In genomic region chr2L:6789358-6789757, dm6 we compare ENCODE assay signal across 5 fruit fly cellular contexts.
TF ChIP-seq lines count a peak whose summit lies in the region.

No protein-coding gene starts in this region.

- TF ChIP-seq CTCF in whole organism, embryonic (GFP tag; optimal IDR thresholded peaks at IDR 0.05; lab: Kevin White, UChicago): no peak

TF ChIP-seq in whole organism, adult, 20 proteins besides CTCF, POLR2A, EP300 and RAD21:
- TF ChIP-seq CG1620 (GFP tag; optimal IDR thresholded peaks at IDR 0.05; lab: Kevin White, UChicago): no peak
- no peak for TF ChIP-seq Hr96 (GFP tag; optimal IDR thresholded peaks at IDR 0.05; lab: Kevin White, UChicago)
- peak; percentile 23 for TF ChIP-seq CG5204 (GFP tag; optimal IDR thresholded peaks at IDR 0.05; lab: Kevin White, UChicago)
- no peak for TF ChIP-seq CG11617 (GFP tag; optimal IDR thresholded peaks at IDR 0.05; lab: Kevin White, UChicago)
- TF ChIP-seq tj (GFP tag; optimal IDR thresholded peaks at IDR 0.05; lab: Kevin White, UChicago): no peak
- no peak for TF ChIP-seq toe (GFP tag; optimal IDR thresholded peaks at IDR 0.05; lab: Kevin White, UChicago)
- peak; percentile 48 for TF ChIP-seq CG12768 (GFP tag; optimal IDR thresholded peaks at IDR 0.05; lab: Kevin White, UChicago)
- peak; percentile 80 for TF ChIP-seq cic (GFP tag; optimal IDR thresholded peaks at IDR 0.05; lab: Kevin White, UChicago)
- no peak for TF ChIP-seq CG7101 (tag; optimal IDR thresholded peaks at IDR 0.05; lab: Kevin White, UChicago)
- peak; percentile 94 for TF ChIP-seq kay (GFP tag; lab: Kevin White, UChicago; ENCODE audit: borderline replicate concordance)
- peak; percentile 5 for TF ChIP-seq CG7045 (GFP tag; optimal IDR thresholded peaks at IDR 0.05; lab: Kevin White, UChicago)
- peak; percentile 31 for TF ChIP-seq CG33017 (tag; optimal IDR thresholded peaks at IDR 0.05; lab: Kevin White, UChicago)
- TF ChIP-seq Clk (GFP tag; optimal IDR thresholded peaks at IDR 0.05; lab: Kevin White, UChicago): no peak

TF ChIP-seq in whole organism, embryonic, 481 proteins besides CTCF, POLR2A, EP300 and RAD21 (continues in another document):
- no peak for TF ChIP-seq dpn (GFP tag; optimal IDR thresholded peaks at IDR 0.05; lab: Kevin White, UChicago)
- TF ChIP-seq CG17612 (GFP tag; IDR thresholded peaks at IDR 0.05; lab: Robert Waterston, UW): no peak
- TF ChIP-seq Fer1 (GFP tag; optimal IDR thresholded peaks at IDR 0.05; lab: Kevin White, UChicago): peak; percentile 28
- TF ChIP-seq wek (GFP tag; optimal IDR thresholded peaks at IDR 0.05; lab: Kevin White, UChicago): no peak
- no peak for TF ChIP-seq jing (GFP tag; optimal IDR thresholded peaks at IDR 0.05; lab: Kevin White, UChicago)
- no peak for TF ChIP-seq CG10321 (GFP tag; IDR thresholded peaks at IDR 0.05; lab: Robert Waterston, UW)
- no peak for TF ChIP-seq luna (GFP tag; optimal IDR thresholded peaks at IDR 0.05; lab: Kevin White, UChicago)
- TF ChIP-seq CG11723 (GFP tag; optimal IDR thresholded peaks at IDR 0.05; lab: Kevin White, UChicago): no peak
- no peak for TF ChIP-seq E2f2 (GFP tag; IDR thresholded peaks at IDR 0.05; lab: Robert Waterston, UW)
- peak; percentile 57; the same call in 1 of the 2 replicates for TF ChIP-seq GATAe (GFP tag; conservative IDR thresholded peaks at IDR 0.05; lab: Robert Waterston, UW)
- TF ChIP-seq repo (GFP tag; optimal IDR thresholded peaks at IDR 0.05; lab: Kevin White, UChicago): no peak
- peak; percentile 36 for TF ChIP-seq CG10543 (GFP tag; optimal IDR thresholded peaks at IDR 0.05; lab: Kevin White, UChicago)
- peak; percentile 12 for TF ChIP-seq gem (tag; optimal IDR thresholded peaks at IDR 0.05; lab: Kevin White, UChicago)
- TF ChIP-seq CG30431 (GFP tag; optimal IDR thresholded peaks at IDR 0.05; lab: Kevin White, UChicago): no peak
- no peak for TF ChIP-seq run (tag; optimal IDR thresholded peaks at IDR 0.05; lab: Kevin White, UChicago)
- TF ChIP-seq sisA (GFP tag; IDR thresholded peaks at IDR 0.05; lab: Robert Waterston, UW): no peak
- peak; percentile 33 for TF ChIP-seq caup (GFP tag; optimal IDR thresholded peaks at IDR 0.05; lab: Kevin White, UChicago; ENCODE audit: severe bottlenecking)
- TF ChIP-seq CG15011 (GFP tag; optimal IDR thresholded peaks at IDR 0.05; lab: Kevin White, UChicago): no peak
- no peak for TF ChIP-seq CG10654 (GFP tag; optimal IDR thresholded peaks at IDR 0.05; lab: Kevin White, UChicago)
- TF ChIP-seq ac (GFP tag; optimal IDR thresholded peaks at IDR 0.05; lab: Kevin White, UChicago): no peak
- no peak for TF ChIP-seq CG12155 (GFP tag; optimal IDR thresholded peaks at IDR 0.05; lab: Kevin White, UChicago)

TF ChIP-seq in whole organism, prepupa, 60 proteins besides CTCF, POLR2A, EP300 and RAD21:
- TF ChIP-seq CG9139 (GFP tag; optimal IDR thresholded peaks at IDR 0.05; lab: Kevin White, UChicago) (no peak), Eip75B (GFP tag; optimal IDR thresholded peaks at IDR 0.05; lab: Kevin White, UChicago) (peak; percentile 42), Eip93F (GFP tag; optimal IDR thresholded peaks at IDR 0.05; lab: Kevin White, UChicago) (peak; percentile 86), Eip78C (GFP tag; lab: Kevin White, UChicago) (peak; percentile 56), CG11902 (GFP tag; optimal IDR thresholded peaks at IDR 0.05; lab: Kevin White, UChicago) (no peak), CG7368 (GFP tag; optimal IDR thresholded peaks at IDR 0.05; lab: Kevin White, UChicago) (no peak), Sox15 (GFP tag; optimal IDR thresholded peaks at IDR 0.05; lab: Kevin White, UChicago) (no peak), fkh (GFP tag; optimal IDR thresholded peaks at IDR 0.05; lab: Kevin White, UChicago) (peak; percentile 80), Hr38 (GFP tag; optimal IDR thresholded peaks at IDR 0.05; lab: Kevin White, UChicago) (no peak), CG6808 (GFP tag; optimal IDR thresholded peaks at IDR 0.05; lab: Kevin White, UChicago) (peak; percentile 11), dsx (GFP tag; optimal IDR thresholded peaks at IDR 0.05; lab: Kevin White, UChicago; ENCODE audit: poor library complexity, severe bottlenecking) (no peak), vri (GFP tag; optimal IDR thresholded peaks at IDR 0.05; lab: Kevin White, UChicago) (peak; percentile 89), svp (GFP tag; lab: Kevin White, UChicago) (peak; percentile 79)

TF ChIP-seq in whole organism, pupa, 21 proteins besides CTCF, POLR2A, EP300 and RAD21:
- TF ChIP-seq CG12605 (GFP tag; IDR thresholded peaks at IDR 0.05; lab: Robert Waterston, UW): no peak
- TF ChIP-seq EcR (GFP tag; optimal IDR thresholded peaks at IDR 0.05; lab: Kevin White, UChicago): peak; percentile 14
- peak; percentile 23 for TF ChIP-seq gl (tag; optimal IDR thresholded peaks at IDR 0.05; lab: Kevin White, UChicago)

TF ChIP-seq in whole organism, wandering third instar larva, 38 proteins besides CTCF, POLR2A, EP300 and RAD21:
- TF ChIP-seq foxo (GFP tag; optimal IDR thresholded peaks at IDR 0.05; lab: Kevin White, UChicago): no peak
- TF ChIP-seq h (GFP tag; optimal IDR thresholded peaks at IDR 0.05; lab: Kevin White, UChicago): peak; percentile 3
- no peak for TF ChIP-seq Jra (GFP tag; optimal IDR thresholded peaks at IDR 0.05; lab: Kevin White, UChicago)
- TF ChIP-seq sage (GFP tag; optimal IDR thresholded peaks at IDR 0.05; lab: Kevin White, UChicago): peak; percentile 43
- TF ChIP-seq CrebA (GFP tag; optimal IDR thresholded peaks at IDR 0.05; lab: Kevin White, UChicago; ENCODE audit: borderline replicate concordance): peak; percentile 47
TF ChIP-seq in whole organism, wandering third instar larva: peak in this region for 3.
